Worm (Caenorhabditis elegans) whole organism, L1 larva: Measurements from ENCODE around the gene Y15E3A.5.

ENCODE experiments used
- dpl-1 ChIP-seq, 3 experiments: fragments of 150-350 bp in 2 of 3; sonication (generic microtip) in 1 of 3; optimal IDR thresholded peaks; 2 replicates each; lab custom pipeline; 2014 to 2017; ENCODE audit warnings: missing biosample characterization in 3 of 3, missing genetic modification characterization in 3 of 3, missing genetic modification reagents in 3 of 3
- egl-13 ChIP-seq: sonication (generic microtip); optimal IDR thresholded peaks from 2 replicates; lab custom pipeline; 2016; ENCODE audit warnings: missing genotype, missing genetic modification reagents, missing genetic modification characterization, missing compliant biosample characterization
- elt-3 ChIP-seq, 6 experiments: fragments of 150-350 bp in 1 of 6; sonication (generic microtip); optimal IDR thresholded peaks; 2 replicates each; lab custom pipeline; 2017 to 2018; ENCODE audit warnings: missing biosample characterization in 6 of 6, missing genetic modification characterization in 6 of 6, inconsistent platforms in 1 of 6
- fkh-8 ChIP-seq: sonication (generic microtip); optimal IDR thresholded peaks from 2 replicates; lab custom pipeline; 2016; ENCODE audit warnings: mild to moderate bottlenecking, missing genetic modification characterization, missing compliant biosample characterization
- fos-1 ChIP-seq: fragments of 150-350 bp; optimal IDR thresholded peaks from 2 replicates; lab custom pipeline; 2014; ENCODE audit warnings: missing biosample characterization, missing genetic modification characterization
- jun-1 ChIP-seq: fragments of 150-350 bp; optimal IDR thresholded peaks from 2 replicates; lab custom pipeline; 2014; ENCODE audit warnings: missing biosample characterization, missing genetic modification reagents, missing genetic modification characterization
- mdl-1 ChIP-seq, 2 experiments: fragments of 150-350 bp; optimal IDR thresholded peaks; 2 replicates each; lab custom pipeline; 2014 to 2017; ENCODE audit warnings: missing biosample characterization in 2 of 2, missing genetic modification characterization in 2 of 2, inconsistent platforms in 1 of 2
- nhr-12 ChIP-seq: sonication (generic microtip); optimal IDR thresholded peaks from 2 replicates; lab custom pipeline; 2017; ENCODE audit warnings: missing biosample characterization, missing genetic modification characterization
- nhr-77 ChIP-seq: fragments of 150-350 bp; optimal IDR thresholded peaks from 2 replicates; lab custom pipeline; 2014; ENCODE audit warnings: missing biosample characterization, missing genetic modification characterization
- sox-4 ChIP-seq: sonication (generic microtip); optimal IDR thresholded peaks from 2 replicates; lab custom pipeline; 2016; ENCODE audit warnings: missing genetic modification characterization, missing compliant biosample characterization
- unc-62 ChIP-seq: fragments of 150-350 bp; optimal IDR thresholded peaks from 2 replicates; lab custom pipeline; 2014; ENCODE audit warnings: missing biosample characterization, missing genetic modification reagents, missing genetic modification characterization
- unc-86 ChIP-seq: sonication (generic microtip); optimal IDR thresholded peaks from 2 replicates; lab custom pipeline; 2016; ENCODE audit warnings: missing genetic modification characterization, missing compliant biosample characterization

DNA sequence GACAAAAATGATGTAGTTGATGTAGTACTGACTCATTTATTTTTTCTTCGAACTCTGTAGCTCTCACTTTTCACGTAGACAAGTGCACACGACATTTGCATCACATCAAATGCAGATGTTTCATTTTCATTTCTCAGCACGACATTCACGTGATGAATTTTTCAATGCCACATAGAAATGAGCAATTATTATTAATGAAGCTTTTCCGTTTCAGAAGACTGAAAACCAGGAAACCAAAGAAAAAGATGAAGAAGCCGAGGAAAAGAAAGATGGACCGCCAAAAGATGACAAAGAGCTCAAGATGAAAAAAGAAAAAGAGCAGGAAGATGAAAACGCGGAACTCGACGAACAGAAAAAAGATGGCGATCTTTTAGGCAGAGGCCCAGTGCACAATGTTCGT lies 15.2 kb downstream of the Y15E3A.5 start:
- TF ChIP-seq nhr-77 (tag; lab: Kevin White, UChicago): no peak
- peak; percentile 17 for TF ChIP-seq fos-1 (tag; lab: Kevin White, UChicago)
- TF ChIP-seq unc-62 (GFP tag; lab: Kevin White, UChicago): no peak
- TF ChIP-seq elt-3 (tag; optimal IDR thresholded peaks at IDR 0.05; lab: Kevin White, UChicago): no peak
- TF ChIP-seq unc-86: peak; percentile 76
- no peak for TF ChIP-seq dpl-1 (GFP tag; optimal IDR thresholded peaks at IDR 0.05; lab: Kevin White, UChicago)
- no peak for TF ChIP-seq jun-1 (tag; lab: Kevin White, UChicago)
- TF ChIP-seq nhr-12 (tag; lab: Kevin White, UChicago): no peak
- peak; percentile 64 for TF ChIP-seq fkh-8 (tag; lab: Kevin White, UChicago)
- peak; percentile 74 for TF ChIP-seq egl-13 (tag; lab: Kevin White, UChicago)
- TF ChIP-seq mdl-1 (tag; optimal IDR thresholded peaks at IDR 0.05; lab: Kevin White, UChicago): no peak
- no peak for TF ChIP-seq sox-4 (tag; lab: Kevin White, UChicago)
